Worm (Caenorhabditis elegans) whole organism, young adult: ENCODE data around the gene W01D2.3.
"Not testable (repeated sequence)": the region's sequence is repeated elsewhere in the genome, so short reads cannot be mapped to it uniquely, and the experiment has no call there.

ENCODE experiments used
- F10E7.11 ChIP-seq: sonication (generic microtip); optimal IDR thresholded peaks from 2 replicates; lab custom pipeline; 2017; ENCODE audit warnings: mild to moderate bottlenecking, missing genetic modification characterization, moderate library complexity, missing compliant biosample characterization
- T07F8.4 ChIP-seq: sonication (generic microtip); optimal IDR thresholded peaks from 2 replicates; lab custom pipeline; 2016; ENCODE audit warnings: mild to moderate bottlenecking, missing genetic modification characterization, moderate library complexity, missing compliant biosample characterization
- akir-1 ChIP-seq: fragments of 200-800 bp; sonication (Bioruptor generic); optimal IDR thresholded peaks from 2 replicates; lab custom pipeline; 2018; ENCODE audit warnings: mild to moderate bottlenecking, missing genetic modification characterization, moderate library complexity, missing compliant biosample characterization
- ama-1 ChIP-seq, 3 experiments: fragments of 150-350 bp in 1 of 3; sonication (generic microtip) in 2 of 3; optimal IDR thresholded peaks; 2 replicates each; lab custom pipeline; 2014 to 2018; ENCODE audit warnings: missing biosample characterization in 2 of 3, missing genetic modification characterization in 2 of 3, missing genetic modification reagents in 2 of 3
- aptf-3 ChIP-seq: fragments of 200-800 bp; sonication (Bioruptor generic); IDR thresholded peaks from 2 replicates; pipeline ENCODE4 v1.3.6; 2022; ENCODE audit warnings: missing genetic modification characterization, missing compliant biosample characterization
- ceh-40 ChIP-seq: fragments of 200-800 bp; sonication (Bioruptor generic); IDR thresholded peaks from 2 replicates; pipeline ENCODE4 v1.3.6; 2022; ENCODE audit warnings: missing genetic modification characterization, missing compliant biosample characterization
- ceh-58 ChIP-seq: fragments of 200-800 bp; sonication (Bioruptor generic); IDR thresholded peaks from 2 replicates; pipeline ENCODE4 v1.3.6; 2022; ENCODE audit warnings: missing genetic modification characterization, missing compliant biosample characterization
- ceh-79 ChIP-seq: sonication (generic microtip); optimal IDR thresholded peaks from 2 replicates; lab custom pipeline; 2017; ENCODE audit warnings: mild to moderate bottlenecking, missing genetic modification characterization, missing compliant biosample characterization
- nfyb-1 ChIP-seq: fragments of 200-800 bp; sonication (Bioruptor generic); IDR thresholded peaks from 2 replicates; pipeline ENCODE4 v1.3.6; 2022; ENCODE audit warnings: missing genetic modification reagents, missing genetic modification characterization, missing compliant biosample characterization
- nhr-90 ChIP-seq: sonication (generic microtip); optimal IDR thresholded peaks from 2 replicates; lab custom pipeline; 2016; ENCODE audit warnings: missing genotype, mild to moderate bottlenecking, missing genetic modification characterization, missing compliant biosample characterization
- unc-130 ChIP-seq: sonication (generic microtip); optimal IDR thresholded peaks from 2 replicates; lab custom pipeline; 2016; ENCODE audit warnings: missing genetic modification reagents, missing genetic modification characterization, missing compliant biosample characterization

DNA sequence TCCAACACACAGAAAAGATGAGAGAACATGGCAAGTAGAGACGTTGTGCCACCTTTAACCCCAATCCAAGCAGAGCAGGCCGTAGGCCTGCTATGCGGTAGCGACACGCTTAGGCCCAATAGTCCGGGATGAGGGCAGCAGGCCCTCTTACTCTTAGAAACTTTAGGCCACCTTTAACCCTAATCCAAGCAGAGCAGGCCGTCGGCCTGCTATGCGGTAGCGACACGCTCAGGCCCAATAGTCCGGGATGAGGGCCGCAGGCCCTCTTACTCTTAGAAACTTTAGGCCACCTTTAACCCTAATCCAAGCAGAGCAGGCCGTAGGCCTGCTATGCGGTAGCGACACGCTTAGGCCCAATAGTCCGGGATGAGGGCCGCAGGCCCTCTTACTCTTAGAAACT lies 38.4 kb downstream of the W01D2.3 start:
- not testable (repeated sequence) for TF ChIP-seq T07F8.4 (tag; lab: Kevin White, UChicago); ceh-79 (tag; lab: Kevin White, UChicago); ceh-58 (GFP tag; lab: Robert Waterston, UW); akir-1; nfyb-1 (GFP tag; lab: Robert Waterston, UW); nhr-90 (tag; lab: Kevin White, UChicago); ama-1 (optimal IDR thresholded peaks at IDR 0.05; lab: Kevin White, UChicago); ama-1 (GFP tag; optimal IDR thresholded peaks at IDR 0.05; lab: Kevin White, UChicago); unc-130 (GFP tag; lab: Kevin White, UChicago); F10E7.11; ceh-40 (GFP tag; lab: Robert Waterston, UW)
- 0 out of 2 replicates have a peak, but pooled peaks have one; percentile 66 for TF ChIP-seq aptf-3
